Worm (Caenorhabditis elegans): ENCODE data around the gene C29E4.14.
"Not testable (repeated sequence)": the region's sequence is repeated elsewhere in the genome, so short reads cannot be mapped to it uniquely, and the experiment has no call there.

C29E4.14 gene

ce11 chrIII:7958085-7958484 is 38.2 kb downstream of the C29E4.14 start, which contains the start of gene C29E4.11:
C29E4.11 (minus strand) TSS chrIII:7958114.
- TF ChIP-seq unc-86 (tag; optimal IDR thresholded peaks at IDR 0.05) = no peak
- TF ChIP-seq lin-35 (GFP tag; optimal IDR thresholded peaks at IDR 0.05) = peak in 1 of 2 experiments; percentile 13
- no peak for TF ChIP-seq mef-2 (tag; optimal IDR thresholded peaks at IDR 0.05)
- TF ChIP-seq mep-1 (tag; optimal IDR thresholded peaks at IDR 0.05) = peak; percentile 28
- TF ChIP-seq nhr-47 (tag; optimal IDR thresholded peaks at IDR 0.05) = no peak
- peak; percentile 41 for TF ChIP-seq snu-23 (GFP tag; optimal IDR thresholded peaks at IDR 0.05)
- TF ChIP-seq nhr-90 (tag; optimal IDR thresholded peaks at IDR 0.05; ENCODE audit: poor library complexity) = no peak
- no peak for TF ChIP-seq unc-98 (GFP tag; IDR thresholded peaks at IDR 0.05)
- TF ChIP-seq mdl-1 (tag; optimal IDR thresholded peaks at IDR 0.05) = no peak
- peak; percentile 31 for TF ChIP-seq nhr-71 (tag; optimal IDR thresholded peaks at IDR 0.05)
- no peak for TF ChIP-seq F16B12.6 (tag; optimal IDR thresholded peaks at IDR 0.05)
- TF ChIP-seq dpl-1 (GFP tag; optimal IDR thresholded peaks at IDR 0.05) = peak in 1 of 3 experiments; percentile 39
- no peak for TF ChIP-seq nhr-237 (tag; optimal IDR thresholded peaks at IDR 0.05)
- no peak for TF ChIP-seq ceh-8 (GFP tag; optimal IDR thresholded peaks at IDR 0.05)
- TF ChIP-seq nhr-28 (tag; optimal IDR thresholded peaks at IDR 0.05) = no peak
- no peak for TF ChIP-seq efl-3 (GFP tag; optimal IDR thresholded peaks at IDR 0.05)
- TF ChIP-seq egl-13 (tag; optimal IDR thresholded peaks at IDR 0.05) = no peak
- peak; percentile 2 for TF ChIP-seq blmp-1 (tag; optimal IDR thresholded peaks at IDR 0.05)
- TF ChIP-seq lin-15B (tag; optimal IDR thresholded peaks at IDR 0.05) = no peak
- TF ChIP-seq pax-3 (tag; optimal IDR thresholded peaks at IDR 0.05) = no peak
- TF ChIP-seq grh-1 (GFP tag; IDR thresholded peaks at IDR 0.05) = no peak
- TF ChIP-seq efl-1 (optimal IDR thresholded peaks at IDR 0.05) = peak; percentile 48 to 62
- TF ChIP-seq efl-1 (GFP tag; optimal IDR thresholded peaks at IDR 0.05 in 1 of 2) = peak in 1 of 2 experiments; percentile 83
- no peak for TF ChIP-seq rnt-1 (tag; optimal IDR thresholded peaks at IDR 0.05)
- TF ChIP-seq fkh-8 (tag; optimal IDR thresholded peaks at IDR 0.05) = no peak
- TF ChIP-seq lsy-2 (tag; optimal IDR thresholded peaks at IDR 0.05) = peak; percentile 0 to 34
- TF ChIP-seq elt-2 (tag; optimal IDR thresholded peaks at IDR 0.05) = no peak
- TF ChIP-seq hpl-2 (GFP tag; optimal IDR thresholded peaks at IDR 0.05) = no peak
- no peak for TF ChIP-seq ztf-4 (tag; optimal IDR thresholded peaks at IDR 0.05)
- TF ChIP-seq swsn-7 (tag; optimal IDR thresholded peaks at IDR 0.05) = peak; percentile 11
- no peak for TF ChIP-seq pag-3 (tag; optimal IDR thresholded peaks at IDR 0.05; ENCODE audit: borderline replicate concordance, insufficient read depth)
- no peak for TF ChIP-seq nhr-11 (tag; optimal IDR thresholded peaks at IDR 0.05)
- TF ChIP-seq egl-27 (tag; optimal IDR thresholded peaks at IDR 0.05) = no peak
- no peak for TF ChIP-seq ets-5 (GFP tag; IDR thresholded peaks at IDR 0.05)

ce11 chrIII:7958922-7959609 is 39.1 kb downstream of the C29E4.14 start, which contains the start of gene F54H12.10:
F54H12.10 (minus strand) TSS chrIII:7958972.
- TF ChIP-seq dsc-1 (tag; optimal IDR thresholded peaks at IDR 0.05) (peak; percentile 8), nhr-19 (GFP tag; conservative IDR thresholded peaks at IDR 0.05) (peak; percentile 33; the same call in 1 of the 2 replicates)

ce11 chrIII:7962641-7963040 is 42.7 kb downstream of the C29E4.14 start, which contains the start of gene F54H12.4:
F54H12.4 (minus strand) TSS chrIII:7962741.
- TF ChIP-seq ces-1 (GFP tag; optimal IDR thresholded peaks at IDR 0.05); ztf-4 (tag; optimal IDR thresholded peaks at IDR 0.05); aly-2 (tag; optimal IDR thresholded peaks at IDR 0.05): not testable (repeated sequence)
